Fruit fly (Drosophila melanogaster) whole organism, embryonic: Measurements from ENCODE around the gene CG31817.

Experiments
- Abd-B ChIP-seq: fragments of 200-800 bp; sonication (Bioruptor generic); optimal IDR thresholded peaks from 2 replicates; lab custom pipeline; 2018; ENCODE audit warnings: missing biosample characterization, mild to moderate bottlenecking, missing genetic modification characterization, moderate library complexity
- Aef1 ChIP-seq: fragments of 200-800 bp; sonication (Bioruptor generic); IDR thresholded peaks from 3 replicates; pipeline ENCODE4 v1.3.6; 2022; ENCODE audit warnings: missing biosample characterization, missing genetic modification characterization
- Asciz ChIP-seq: fragments of 200-800 bp; sonication (Bioruptor generic); optimal IDR thresholded peaks from 2 replicates; lab custom pipeline; 2017; ENCODE audit warnings: missing biosample characterization, mild to moderate bottlenecking, missing genetic modification characterization, missing genetic modification reagents
- CG10267 ChIP-seq: fragments of 200-800 bp; sonication (Bioruptor generic); optimal IDR thresholded peaks from 2 replicates; lab custom pipeline; 2018; ENCODE audit warnings: missing biosample characterization, mild to moderate bottlenecking, missing genetic modification characterization, moderate library complexity
- CG11504 ChIP-seq: fragments of 200-800 bp; sonication (Bioruptor generic); optimal IDR thresholded peaks from 3 replicates; lab custom pipeline; 2019; ENCODE audit warnings: missing biosample characterization, mild to moderate bottlenecking, missing genetic modification characterization, moderate library complexity
- CG11695 ChIP-seq: fragments of 200-800 bp; sonication (Bioruptor generic); IDR thresholded peaks from 3 replicates; pipeline ENCODE4 v1.3.6; 2022; ENCODE audit warnings: missing biosample characterization, missing genetic modification characterization
- CG13296 ChIP-seq: fragments of 200-800 bp; sonication (Bioruptor generic); optimal IDR thresholded peaks from 3 replicates; lab custom pipeline; 2018; ENCODE audit warnings: missing biosample characterization, mild to moderate bottlenecking, missing genetic modification characterization
- CG13624 ChIP-seq: fragments of 200-800 bp; sonication (Bioruptor generic); optimal IDR thresholded peaks from 2 replicates; lab custom pipeline; 2016; ENCODE audit warnings: missing biosample characterization, missing genetic modification characterization
- CG15479 ChIP-seq: fragments of 200-800 bp; sonication (Bioruptor generic); optimal IDR thresholded peaks from 3 replicates; lab custom pipeline; 2019; ENCODE audit warnings: missing biosample characterization, mild to moderate bottlenecking, missing genetic modification characterization, moderate library complexity
- CG17568 ChIP-seq: fragments of 200-800 bp; sonication (Bioruptor generic); optimal IDR thresholded peaks from 2 replicates; lab custom pipeline; 2018; ENCODE audit warnings: missing biosample characterization, mild to moderate bottlenecking, missing genetic modification characterization, moderate library complexity
- CG2199 ChIP-seq: fragments of 200-800 bp; sonication (Bioruptor generic); IDR thresholded peaks from 3 replicates; pipeline ENCODE4 v1.3.6; 2022; ENCODE audit warnings: missing biosample characterization, missing genetic modification characterization
- CG2678 ChIP-seq: fragments of 200-800 bp; sonication (Bioruptor generic); optimal IDR thresholded peaks from 3 replicates; lab custom pipeline; 2019; ENCODE audit warnings: missing biosample characterization, mild to moderate bottlenecking, missing genetic modification characterization, moderate library complexity
- CG32767 ChIP-seq: fragments of 200-800 bp; sonication (Bioruptor generic); IDR thresholded peaks from 2 replicates; pipeline ENCODE4 v1.3.6; 2022; ENCODE audit warnings: missing biosample characterization, missing genetic modification characterization
- CG3847 ChIP-seq: fragments of 200-800 bp; sonication (Bioruptor generic); IDR thresholded peaks from 2 replicates; pipeline ENCODE4 v1.3.6; 2022; ENCODE audit warnings: missing biosample characterization, missing genetic modification characterization
- CG6272 ChIP-seq: fragments of 200-800 bp; sonication (Bioruptor generic); IDR thresholded peaks from 2 replicates; pipeline ENCODE4 v1.3.6; 2022; ENCODE audit warnings: missing biosample characterization, missing genetic modification characterization
- CG7556 ChIP-seq: fragments of 200-800 bp; sonication (Bioruptor generic); optimal IDR thresholded peaks from 2 replicates; lab custom pipeline; 2017; ENCODE audit warnings: missing biosample characterization, mild to moderate bottlenecking, missing genetic modification characterization
- CG7839 ChIP-seq: fragments of 200-800 bp; sonication (Bioruptor generic); optimal IDR thresholded peaks from 3 replicates; lab custom pipeline; 2018; ENCODE audit warnings: missing biosample characterization, mild to moderate bottlenecking, missing genetic modification characterization, moderate library complexity
- CG8388 ChIP-seq: fragments of 200-800 bp; sonication (Bioruptor generic); optimal IDR thresholded peaks from 2 replicates; lab custom pipeline; 2019; ENCODE audit warnings: missing biosample characterization, mild to moderate bottlenecking, missing genetic modification characterization, moderate library complexity
- CG9609 ChIP-seq: fragments of 200-800 bp; sonication (Bioruptor generic); optimal IDR thresholded peaks from 3 replicates; lab custom pipeline; 2016; ENCODE audit warnings: missing biosample characterization, missing genetic modification characterization
- CG9727 ChIP-seq: fragments of 200-800 bp; sonication (Bioruptor generic); optimal IDR thresholded peaks from 3 replicates; lab custom pipeline; 2017; ENCODE audit warnings: missing biosample characterization, mild to moderate bottlenecking, missing genetic modification characterization
- CG9797 ChIP-seq: fragments of 200-800 bp; sonication (Bioruptor generic); optimal IDR thresholded peaks from 3 replicates; lab custom pipeline; 2018; ENCODE audit warnings: missing biosample characterization, mild to moderate bottlenecking, missing genetic modification characterization
- Dad ChIP-seq: fragments of 200-800 bp; sonication (Bioruptor generic); optimal IDR thresholded peaks from 3 replicates; lab custom pipeline; 2016; ENCODE audit warnings: missing biosample characterization, missing genetic modification characterization
- Dip2 ChIP-seq: fragments of 200-800 bp; sonication (Bioruptor generic); IDR thresholded peaks from 2 replicates; pipeline ENCODE4 v1.3.6; 2022; ENCODE audit warnings: missing biosample characterization, missing genetic modification characterization
- E2f1 ChIP-seq: fragments of 200-800 bp; sonication (Bioruptor generic); IDR thresholded peaks from 2 replicates; pipeline ENCODE4 v1.3.6; 2022; ENCODE audit warnings: missing biosample characterization, missing genetic modification characterization
- HLH4C ChIP-seq: fragments of 200-800 bp; sonication (Bioruptor generic); IDR thresholded peaks from 3 replicates; pipeline ENCODE4 v1.3.6; 2022; ENCODE audit warnings: missing biosample characterization, missing genetic modification characterization; ENCODE audit not compliant: partially characterized antibody
- HLH54F ChIP-seq: fragments of 200-800 bp; sonication (Bioruptor generic); optimal IDR thresholded peaks from 3 replicates; lab custom pipeline; 2016; ENCODE audit warnings: missing biosample characterization, missing genetic modification characterization
- Lhr ChIP-seq: fragments of 200-800 bp; sonication (Bioruptor generic); optimal IDR thresholded peaks from 3 replicates; lab custom pipeline; 2017; ENCODE audit warnings: mild to moderate bottlenecking, missing biosample characterization, missing genetic modification reagents, missing genetic modification characterization
- NfI ChIP-seq: fragments of 200-800 bp; sonication (Bioruptor generic); optimal IDR thresholded peaks from 3 replicates; lab custom pipeline; 2018; ENCODE audit warnings: missing biosample characterization, mild to moderate bottlenecking, missing genetic modification characterization, moderate library complexity
- Oli ChIP-seq: fragments of 200-800 bp; sonication (Bioruptor generic); optimal IDR thresholded peaks from 2 replicates; lab custom pipeline; 2018; ENCODE audit warnings: missing biosample characterization, mild to moderate bottlenecking, missing genetic modification characterization, moderate library complexity
- Scr ChIP-seq: fragments of 200-800 bp; sonication (Bioruptor generic); IDR thresholded peaks from 2 replicates; pipeline ENCODE4 v1.3.6; 2022; ENCODE audit warnings: missing biosample characterization, missing genetic modification characterization; ENCODE audit not compliant: partially characterized antibody
- Stat92E ChIP-seq, 3 experiments: fragments of >200 bp in 2 of 3; fragments of 200-800 bp in 1 of 3; sonication (Bioruptor generic) in 1 of 3; optimal IDR thresholded peaks; 2 replicates each; lab custom pipeline; 2017 to 2019; ENCODE audit warnings: missing biosample characterization in 3 of 3, missing genetic modification characterization in 3 of 3, mild to moderate bottlenecking in 1 of 3, moderate library complexity in 1 of 3
- Taf1 ChIP-seq: fragments of 200-800 bp; sonication (Bioruptor generic); IDR thresholded peaks from 2 replicates; pipeline ENCODE4 v1.3.6; 2022; ENCODE audit warnings: missing biosample characterization, missing genetic modification characterization
- YL-1 ChIP-seq: fragments of 200-800 bp; sonication (Bioruptor generic); optimal IDR thresholded peaks from 3 replicates; lab custom pipeline; 2017; ENCODE audit warnings: missing biosample characterization, mild to moderate bottlenecking, missing genetic modification characterization
- ab ChIP-seq: fragments of 200-800 bp; sonication (Bioruptor generic); optimal IDR thresholded peaks from 2 replicates; lab custom pipeline; 2016; ENCODE audit warnings: missing biosample characterization, missing genetic modification characterization
- ewg ChIP-seq: fragments of 200-800 bp; sonication (Bioruptor generic); optimal IDR thresholded peaks from 3 replicates; lab custom pipeline; 2017; ENCODE audit warnings: mild to moderate bottlenecking, missing biosample characterization, missing genetic modification reagents, missing genetic modification characterization
- gcm ChIP-seq: fragments of 200-800 bp; sonication (Bioruptor generic); optimal IDR thresholded peaks from 2 replicates; lab custom pipeline; 2019; ENCODE audit warnings: missing biosample characterization, mild to moderate bottlenecking, missing genetic modification characterization, moderate library complexity
- gsb ChIP-seq: fragments of 200-800 bp; sonication (Bioruptor generic); IDR thresholded peaks from 2 replicates; pipeline ENCODE4 v1.3.6; 2022; ENCODE audit warnings: missing biosample characterization, missing genetic modification characterization
- gsb-n ChIP-seq: fragments of 200-800 bp; sonication (Bioruptor generic); optimal IDR thresholded peaks from 3 replicates; lab custom pipeline; 2018; ENCODE audit warnings: missing biosample characterization, mild to moderate bottlenecking, missing genetic modification characterization
- kni ChIP-seq: fragments of 200-800 bp; sonication (Bioruptor generic); optimal IDR thresholded peaks from 3 replicates; lab custom pipeline; 2017; ENCODE audit warnings: mild to moderate bottlenecking, missing biosample characterization, missing genetic modification reagents, missing genetic modification characterization
- nerfin-1 ChIP-seq: fragments of 200-800 bp; sonication (Bioruptor generic); optimal IDR thresholded peaks from 3 replicates; lab custom pipeline; 2019; ENCODE audit warnings: missing biosample characterization, mild to moderate bottlenecking, missing genetic modification characterization, moderate library complexity
- nmo ChIP-seq: fragments of 200-800 bp; sonication (Bioruptor generic); optimal IDR thresholded peaks from 2 replicates; lab custom pipeline; 2018; ENCODE audit warnings: missing biosample characterization, mild to moderate bottlenecking, missing genetic modification characterization, moderate library complexity
- pan ChIP-seq, 4 experiments: fragments of >200 bp in 3 of 4; fragments of 200-800 bp in 1 of 4; sonication (Bioruptor generic) in 1 of 4; optimal IDR thresholded peaks in 3 of 4; IDR thresholded peaks in 1 of 4; 2 replicates each; pipeline versions ENCODE4 v1.3.6 to Lab custom; 2017 to 2022; ENCODE audit warnings: missing biosample characterization in 2 of 4, missing genetic modification characterization in 2 of 4, mixed read lengths in 1 of 4
- schlank ChIP-seq: fragments of 200-800 bp; sonication (Bioruptor generic); optimal IDR thresholded peaks from 2 replicates; lab custom pipeline; 2018; ENCODE audit warnings: missing biosample characterization, mild to moderate bottlenecking, missing genetic modification characterization
- sr ChIP-seq: fragments of 200-800 bp; sonication (Bioruptor generic); IDR thresholded peaks from 3 replicates; pipeline ENCODE4 v1.3.6; 2022; ENCODE audit warnings: missing biosample characterization, missing genetic modification characterization
- sug ChIP-seq: fragments of 200-800 bp; optimal IDR thresholded peaks from 2 replicates; lab custom pipeline; 2019; ENCODE audit warnings: missing biosample characterization, mild to moderate bottlenecking, missing genetic modification characterization, moderate library complexity
- tin ChIP-seq: fragments of 200-800 bp; sonication (Bioruptor generic); optimal IDR thresholded peaks from 3 replicates; lab custom pipeline; 2016; ENCODE audit warnings: missing biosample characterization, missing genetic modification characterization
- trh ChIP-seq: fragments of 200-800 bp; sonication (Bioruptor generic); optimal IDR thresholded peaks from 2 replicates; lab custom pipeline; 2016; ENCODE audit warnings: missing biosample characterization, missing genetic modification characterization

Gene CG31817

DNA sequence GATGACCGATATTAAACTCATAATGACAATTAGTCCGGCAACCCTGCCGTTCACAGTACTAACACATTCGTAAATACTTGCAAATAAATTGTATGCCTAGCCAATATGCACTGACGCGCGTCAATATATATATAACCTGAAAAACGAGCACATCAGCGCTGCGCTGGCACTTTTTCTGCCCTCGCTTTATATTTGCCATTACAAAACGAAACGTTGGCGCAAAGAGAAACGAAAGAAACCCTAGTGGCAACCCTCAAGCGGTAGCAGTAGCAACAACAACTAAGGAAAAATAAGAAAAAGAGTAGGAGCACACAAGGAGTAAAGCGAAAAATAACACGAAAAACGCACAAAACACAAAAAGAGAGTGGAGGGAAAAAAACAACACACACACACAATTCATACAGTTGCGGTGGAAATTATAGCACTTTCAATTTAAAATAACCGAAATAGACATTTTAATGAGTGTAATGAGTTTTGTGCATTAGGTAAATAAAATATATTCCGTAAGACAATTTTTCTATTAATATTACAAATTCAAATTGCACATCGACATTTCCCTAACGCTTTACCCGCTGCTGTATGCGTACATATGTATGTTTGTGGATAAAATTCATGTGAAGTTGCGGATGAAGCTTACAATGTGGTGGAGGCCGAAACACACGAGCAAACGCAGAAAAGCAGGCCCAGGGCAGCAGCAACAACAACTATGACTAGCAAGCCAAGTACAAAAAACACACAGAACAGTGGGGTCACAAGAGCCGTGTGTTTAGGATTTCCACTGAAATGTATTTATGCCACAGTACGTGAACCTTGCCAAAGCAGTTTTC, 13.3 kb upstream of the CG31817 start:
- TF ChIP-seq Oli (peak; percentile 99), CG2678 (tag; lab: Kevin White, UChicago) (peak; percentile 100), CG15479 (GFP tag; lab: Kevin White, UChicago) (peak; percentile 75), sug (peak; percentile 98), trh (GFP tag; lab: Kevin White, UChicago) (peak; percentile 97), nmo (GFP tag; lab: Kevin White, UChicago) (peak; percentile 99), Aef1 (peak; percentile 98), E2f1 (GFP tag; lab: Robert Waterston, UW) (peak; percentile 99), HLH54F (peak; percentile 98), gsb (GFP tag; lab: Robert Waterston, UW) (peak; percentile 97), tin (GFP tag; lab: Kevin White, UChicago) (peak; percentile 99), CG11504 (tag; lab: Kevin White, UChicago) (peak; percentile 98), HLH4C (GFP tag; lab: Robert Waterston, UW) (no peak), CG11695 (peak; percentile 99), CG17568 (peak; percentile 99), sr (GFP tag; lab: Robert Waterston, UW) (peak; percentile 93), CG2199 (GFP tag; lab: Robert Waterston, UW) (peak; percentile 99), CG32767 (GFP tag; lab: Robert Waterston, UW) (peak; percentile 99), gsb-n (tag; lab: Kevin White, UChicago) (peak; percentile 99), CG6272 (GFP tag; lab: Robert Waterston, UW) (peak; percentile 97), pan (optimal IDR thresholded peaks at IDR 0.05; lab: Kevin White, UChicago) (no peak), pan (GFP tag; optimal IDR thresholded peaks at IDR 0.05 in 1 of 2, IDR thresholded peaks at IDR 0.05 in 1 of 2) (peak in 1 of 2 experiments; percentile 99), Asciz (GFP tag; lab: Kevin White, UChicago) (peak; percentile 99), Scr (GFP tag; lab: Robert Waterston, UW) (no peak), CG9609 (GFP tag; lab: Kevin White, UChicago) (peak; percentile 97), Abd-B (peak; percentile 98), CG13624 (GFP tag; lab: Kevin White, UChicago) (peak; percentile 99), CG8388 (GFP tag; lab: Kevin White, UChicago) (peak; percentile 99), kni (GFP tag; lab: Kevin White, UChicago) (peak; percentile 98), ab (GFP tag; lab: Kevin White, UChicago) (peak; percentile 99), CG7839 (peak; percentile 100), CG9727 (GFP tag; lab: Kevin White, UChicago) (peak; percentile 99), schlank (peak; percentile 98), Stat92E (GFP tag; optimal IDR thresholded peaks at IDR 0.05; lab: Kevin White, UChicago) (peak in 1 of 3 experiments; percentile 99), YL-1 (GFP tag; lab: Kevin White, UChicago) (peak; percentile 97), Taf1 (GFP tag; lab: Robert Waterston, UW) (peak; percentile 98), NfI (GFP tag; lab: Kevin White, UChicago) (peak; percentile 99), CG10267 (tag; lab: Kevin White, UChicago) (peak; percentile 97), CG3847 (GFP tag; lab: Robert Waterston, UW) (peak; percentile 99), ewg (GFP tag; lab: Kevin White, UChicago) (peak; percentile 97), Dip2 (GFP tag; lab: Robert Waterston, UW) (peak; percentile 74), CG7556 (GFP tag; lab: Kevin White, UChicago) (peak; percentile 99), CG13296 (peak; percentile 99), gcm (GFP tag; lab: Kevin White, UChicago) (peak; percentile 99), Lhr (GFP tag; lab: Kevin White, UChicago) (peak; percentile 95), Dad (GFP tag; lab: Kevin White, UChicago) (peak; percentile 97), CG9797 (GFP tag; lab: Kevin White, UChicago) (peak; percentile 65), nerfin-1 (tag; lab: Kevin White, UChicago) (peak; percentile 98)
